Worm (Caenorhabditis elegans) whole organism, midembryonic: ENCODE results near the gene pgp-8.

Source experiments
- T22C8.4 ChIP-seq: fragments of 200-800 bp; sonication (Bioruptor generic); IDR thresholded peaks from 2 replicates; pipeline ENCODE4 v1.3.6; 2022; ENCODE audit warnings: missing genetic modification characterization, missing compliant biosample characterization
- cog-1 ChIP-seq: sonication (generic microtip); optimal IDR thresholded peaks from 2 replicates; lab custom pipeline; 2016; ENCODE audit warnings: missing genetic modification characterization, missing compliant biosample characterization
- flt-1 ChIP-seq: fragments of 200-800 bp; sonication (Bioruptor generic); IDR thresholded peaks from 2 replicates; pipeline ENCODE4 v1.3.6; 2022; ENCODE audit warnings: missing genetic modification characterization, missing compliant biosample characterization
- klf-2 ChIP-seq: fragments of 200-800 bp; sonication (Bioruptor generic); conservative IDR thresholded peaks from 2 replicates; pipeline ENCODE4 v1.3.6; 2022; ENCODE audit warnings: missing genetic modification reagents, missing genetic modification characterization, missing compliant biosample characterization
- med-1 ChIP-seq: sonication (generic microtip); optimal IDR thresholded peaks from 2 replicates; lab custom pipeline; 2017; ENCODE audit warnings: missing genetic modification characterization, mild to moderate bottlenecking, missing compliant biosample characterization, antibody characterized with exemption, missing genetic modification reagents; ENCODE audit not compliant: insufficient read depth
- ref-1 ChIP-seq: fragments of 200-800 bp; sonication (Bioruptor generic); conservative IDR thresholded peaks from 2 replicates; pipeline ENCODE4 v1.3.6; 2022; ENCODE audit warnings: missing genetic modification reagents, missing genetic modification characterization, missing compliant biosample characterization
- tab-1 ChIP-seq: fragments of 200-800 bp; sonication (Bioruptor generic); IDR thresholded peaks from 2 replicates; pipeline ENCODE4 v1.3.6; 2022; ENCODE audit warnings: missing genetic modification characterization, missing compliant biosample characterization
- ztf-23 ChIP-seq: fragments of 200-800 bp; sonication (Bioruptor generic); IDR thresholded peaks from 2 replicates; pipeline ENCODE4 v1.3.6; 2022; ENCODE audit warnings: missing genetic modification reagents, missing genetic modification characterization, missing compliant biosample characterization
- ztf-29 ChIP-seq: fragments of 200-800 bp; sonication (Bioruptor generic); IDR thresholded peaks from 2 replicates; pipeline ENCODE4 v1.3.6; 2022; ENCODE audit warnings: missing genetic modification reagents, missing genetic modification characterization, missing compliant biosample characterization

The pgp-8 gene

DNA sequence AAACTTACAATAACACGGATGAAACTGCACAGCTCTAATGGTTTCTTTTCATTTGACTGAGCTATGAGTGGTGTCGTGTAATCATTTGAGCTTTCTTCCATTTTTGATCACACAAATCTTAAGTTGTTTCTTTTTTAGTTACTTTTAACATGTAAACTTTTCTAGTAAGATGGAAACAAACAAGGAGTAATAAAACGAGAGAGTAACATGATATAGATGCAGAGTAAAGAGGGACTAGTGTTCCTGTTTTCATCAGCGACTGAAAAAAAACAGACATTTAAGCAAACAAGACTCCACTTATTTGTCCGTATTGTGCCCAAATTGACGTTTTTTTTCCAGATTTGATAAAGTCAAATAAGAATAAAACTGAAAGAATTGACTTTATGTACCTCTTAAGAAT lies 5.9 kb upstream of the pgp-8 start, which contains the start of gene pgp-7:
Gene pgp-7, minus strand, starts transcription at position 101 of the 400 bp plus-strand sequence.
- TF ChIP-seq T22C8.4 (no peak), med-1 (no peak), flt-1 (GFP tag; lab: Robert Waterston, UW) (no peak), ztf-29 (no peak), klf-2 (GFP tag; lab: Robert Waterston, UW) (no peak), tab-1 (GFP tag; lab: Robert Waterston, UW) (no peak), ref-1 (GFP tag; lab: Robert Waterston, UW) (no peak), cog-1 (tag; lab: Kevin White, UChicago) (no peak), ztf-23 (no peak)

DNA sequence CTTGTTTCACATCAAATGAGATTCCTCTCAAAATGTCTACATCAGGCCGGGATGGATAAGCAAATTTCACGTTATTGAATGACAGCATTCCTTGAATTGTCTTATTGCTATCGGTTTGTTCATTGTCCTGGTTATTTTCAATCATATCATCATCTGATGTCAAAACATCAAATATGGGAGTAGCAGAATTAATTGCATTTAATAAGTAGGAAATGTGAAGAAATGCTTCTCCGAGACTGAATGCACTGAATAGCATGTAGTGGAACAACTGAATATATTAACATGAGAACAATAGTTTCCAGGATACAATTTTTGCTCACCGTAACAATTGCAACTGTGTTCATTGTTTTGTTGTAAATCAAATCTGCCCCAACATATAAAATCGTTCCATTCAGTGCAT lies 1.6 kb downstream of the pgp-8 start:
- TF ChIP-seq ztf-23 (no peak), ref-1 (GFP tag; lab: Robert Waterston, UW) (no peak), flt-1 (GFP tag; lab: Robert Waterston, UW) (no peak), cog-1 (tag; lab: Kevin White, UChicago) (no peak), T22C8.4 (no peak), ztf-29 (no peak), med-1 (no peak), tab-1 (GFP tag; lab: Robert Waterston, UW) (no peak), klf-2 (GFP tag; lab: Robert Waterston, UW) (no peak)

DNA sequence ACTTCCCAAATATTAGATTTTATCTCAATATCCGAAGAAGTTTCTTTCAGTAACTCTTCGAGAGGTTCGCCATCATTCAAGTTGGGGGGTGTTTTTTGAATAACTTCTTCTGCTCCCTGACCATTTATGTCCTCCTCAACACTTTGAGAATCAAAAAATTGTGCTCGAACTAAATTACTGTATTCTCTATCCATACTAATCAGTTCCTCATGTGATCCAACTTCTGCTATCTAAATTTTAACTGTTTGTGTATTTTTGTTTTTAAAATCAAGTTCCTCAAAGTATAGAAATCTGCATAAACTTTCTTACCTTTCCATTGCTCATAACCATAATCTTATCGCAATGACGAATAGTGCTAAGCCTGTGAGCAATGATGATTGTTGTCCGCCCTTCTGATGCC lies 2.5 kb downstream of the pgp-8 start:
- TF ChIP-seq med-1 (no peak), flt-1 (GFP tag; lab: Robert Waterston, UW) (no peak), T22C8.4 (no peak), klf-2 (GFP tag; lab: Robert Waterston, UW) (no peak), ztf-29 (no peak)

ce11 chrX:10859622-10860021 lies 4.6 kb downstream of the pgp-8 start:
- no peak for TF ChIP-seq T22C8.4

DNA sequence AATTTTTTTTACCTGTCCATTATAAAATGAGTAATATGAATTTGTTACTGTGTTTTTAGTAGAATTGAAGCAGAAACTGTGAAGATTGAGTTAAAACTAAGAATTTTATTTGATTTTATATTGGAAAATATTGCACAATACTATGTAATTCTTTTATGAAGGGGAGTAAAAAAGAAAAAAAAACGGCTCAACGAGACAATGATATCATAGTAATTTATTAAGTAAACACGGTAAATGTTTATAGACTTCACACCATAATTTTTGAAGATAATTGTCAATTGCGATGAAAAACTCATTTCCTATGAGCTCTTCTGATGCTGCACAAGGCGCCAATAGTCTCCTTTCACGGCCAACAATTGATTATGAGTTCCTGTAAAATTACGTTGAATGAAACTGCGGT lies 5.0 kb downstream of the pgp-8 start, which contains the start of gene pgp-5:
Gene pgp-5, minus strand, starts transcription at position 87 of the 400 bp plus-strand sequence.
- no peak for TF ChIP-seq flt-1 (GFP tag; lab: Robert Waterston, UW)
- TF ChIP-seq cog-1 (tag; lab: Kevin White, UChicago) = no peak
- no peak for TF ChIP-seq ref-1 (GFP tag; lab: Robert Waterston, UW)
- no peak for TF ChIP-seq ztf-23
- no peak for TF ChIP-seq ztf-29
- no peak for TF ChIP-seq T22C8.4
- TF ChIP-seq klf-2 (GFP tag; lab: Robert Waterston, UW) = no peak
- TF ChIP-seq med-1 = no peak
- TF ChIP-seq tab-1 (GFP tag; lab: Robert Waterston, UW) = no peak

DNA sequence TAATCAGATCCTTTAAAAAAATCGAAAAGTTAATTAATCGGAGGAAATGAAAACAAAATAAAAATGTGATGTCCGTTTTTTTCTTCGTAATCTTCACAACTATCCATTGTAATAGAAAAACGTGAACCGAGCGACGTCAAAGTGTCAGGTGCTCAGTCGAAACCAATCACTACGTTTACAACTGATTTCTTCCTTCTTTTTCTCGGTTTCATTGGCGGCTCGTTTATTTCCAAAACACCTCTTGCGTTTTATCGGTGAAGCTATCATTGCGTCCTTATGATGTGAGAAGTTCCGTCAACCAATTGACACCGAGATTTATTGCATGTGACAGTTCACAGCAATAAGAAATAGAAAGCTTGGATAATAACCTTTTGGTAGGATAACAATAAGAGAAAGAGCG lies 11.0 kb downstream of the pgp-8 start:
- TF ChIP-seq med-1 (no peak), flt-1 (GFP tag; lab: Robert Waterston, UW) (no peak), ref-1 (GFP tag; lab: Robert Waterston, UW) (no peak), T22C8.4 (no peak), ztf-23 (no peak), tab-1 (GFP tag; lab: Robert Waterston, UW) (no peak), klf-2 (GFP tag; lab: Robert Waterston, UW) (no peak), cog-1 (tag; lab: Kevin White, UChicago) (no peak), ztf-29 (no peak)

DNA sequence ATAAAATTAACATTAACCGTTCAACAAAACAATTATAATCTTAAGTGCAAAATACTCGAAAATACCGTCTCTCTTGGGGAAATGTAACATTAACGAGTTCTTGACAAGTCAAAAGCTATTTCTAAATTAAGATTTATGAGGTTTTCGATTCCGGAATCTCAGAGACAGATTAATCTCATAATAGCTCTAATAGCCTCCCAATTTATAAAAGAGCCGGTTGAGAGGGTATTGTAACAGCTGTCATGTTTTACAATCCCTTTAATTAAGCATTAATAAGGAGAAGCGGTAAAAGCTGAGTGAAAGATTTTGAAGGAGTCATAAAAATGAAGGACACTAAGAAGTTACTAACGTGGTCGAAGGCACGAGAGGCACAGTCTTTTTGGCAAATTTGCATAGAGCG lies 12.5 kb downstream of the pgp-8 start:
- TF ChIP-seq cog-1 (tag; lab: Kevin White, UChicago) = no peak
- TF ChIP-seq flt-1 (GFP tag; lab: Robert Waterston, UW) = no peak
- TF ChIP-seq ztf-29 = no peak
- TF ChIP-seq tab-1 (GFP tag; lab: Robert Waterston, UW) = no peak
- TF ChIP-seq klf-2 (GFP tag; lab: Robert Waterston, UW) = no peak
- no peak for TF ChIP-seq T22C8.4
- no peak for TF ChIP-seq ztf-23
- TF ChIP-seq ref-1 (GFP tag; lab: Robert Waterston, UW) = no peak
- TF ChIP-seq med-1 = no peak

DNA sequence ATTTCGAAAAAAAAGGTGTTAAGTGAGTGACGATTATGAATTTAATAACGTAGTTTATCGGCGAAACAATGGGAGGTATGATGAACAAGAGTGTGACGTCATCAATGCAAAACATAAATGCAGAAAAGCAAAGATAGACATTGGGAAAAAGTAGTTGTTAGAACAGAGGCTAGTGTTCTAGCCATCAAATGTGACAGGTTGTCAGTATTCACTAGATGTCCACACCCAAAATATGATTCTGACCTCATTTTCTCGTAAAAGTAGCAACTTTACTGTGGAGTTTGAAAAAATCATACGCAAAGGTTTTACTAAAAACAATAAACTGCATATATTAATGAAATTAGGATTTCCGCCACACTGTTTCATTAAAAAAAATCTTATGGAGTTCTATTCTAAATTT lies 13.0 kb downstream of the pgp-8 start:
- TF ChIP-seq med-1 = no peak
- no peak for TF ChIP-seq ztf-23
- TF ChIP-seq flt-1 (GFP tag; lab: Robert Waterston, UW) = no peak
- no peak for TF ChIP-seq ztf-29
- no peak for TF ChIP-seq T22C8.4
- no peak for TF ChIP-seq cog-1 (tag; lab: Kevin White, UChicago)

ce11 chrX:10846898-10847297 lies 17.3 kb downstream of the pgp-8 start:
- TF ChIP-seq klf-2 (GFP tag; lab: Robert Waterston, UW) = no peak
- TF ChIP-seq T22C8.4 = no peak
- no peak for TF ChIP-seq med-1
- TF ChIP-seq cog-1 (tag; lab: Kevin White, UChicago) = no peak
- no peak for TF ChIP-seq ztf-23
- no peak for TF ChIP-seq ref-1 (GFP tag; lab: Robert Waterston, UW)
- no peak for TF ChIP-seq tab-1 (GFP tag; lab: Robert Waterston, UW)
- TF ChIP-seq flt-1 (GFP tag; lab: Robert Waterston, UW) = no peak
- TF ChIP-seq ztf-29 = no peak

DNA sequence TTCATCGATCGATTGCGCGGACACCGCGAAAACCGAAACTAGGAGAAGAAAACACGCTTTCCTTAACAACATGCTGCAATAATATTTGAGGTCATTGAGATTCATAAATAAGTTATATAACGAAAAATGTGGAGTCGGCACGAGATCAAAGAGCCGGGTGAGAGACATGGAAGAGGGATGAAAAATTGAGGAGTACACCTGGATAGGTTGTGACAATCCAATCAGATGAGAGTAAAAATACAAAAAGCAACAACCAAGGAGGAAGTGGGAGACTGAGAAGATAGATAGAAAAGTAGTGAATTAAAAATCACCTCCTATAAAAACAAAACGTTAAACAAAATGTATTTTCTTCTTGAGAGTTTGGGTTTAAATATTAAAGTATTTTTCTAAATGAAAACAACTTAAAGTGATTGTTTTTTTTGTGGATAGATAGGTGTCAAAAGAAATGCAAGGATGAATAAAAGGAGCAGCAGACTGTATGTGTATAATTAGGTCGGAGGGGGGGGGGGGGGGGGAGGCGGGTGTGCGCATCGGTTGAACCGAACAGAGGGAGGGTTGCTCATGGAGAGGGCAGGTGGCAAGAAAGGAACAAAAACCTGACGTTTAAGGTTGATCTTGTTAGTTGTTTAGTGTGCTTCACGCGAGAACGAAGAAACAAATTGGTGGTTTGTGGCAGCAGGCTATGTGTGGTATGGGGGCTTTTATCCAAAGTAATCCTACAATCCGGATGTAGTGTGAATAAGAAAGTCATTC lies 19.4 kb downstream of the pgp-8 start, which contains the start of gene C05A9.2:
Gene C05A9.2, minus strand, starts transcription at position 73 of the 753 bp plus-strand sequence.
- TF ChIP-seq ztf-23 (0 out of 2 replicates have a peak, but pooled peaks have one; percentile 18), ztf-29 (no peak)

- TF ChIP-seq med-1 = no peak
Observed at ce11 chrX:10844137-10844536, 20.1 kb downstream of the pgp-8 start.
